Fruit fly (Drosophila melanogaster) whole organism: ENCODE measurements around the gene CG33107.
A peak's percentile ranks its signal among the peaks of the same experiment; 100 is the strongest.

Source experiments
- CG8478 ChIP-seq: fragments of >200 bp; optimal IDR thresholded peaks from 2 replicates; lab custom pipeline; 2018; ENCODE audit warnings: inconsistent platforms
- Dll ChIP-seq: fragments of >200 bp; optimal IDR thresholded peaks from 2 replicates; lab custom pipeline; 2017
- EcR ChIP-seq, 2 experiments: fragments of >200 bp; optimal IDR thresholded peaks; 2 replicates each; lab custom pipeline; 2017; ENCODE audit warnings: missing biosample characterization in 2 of 2, missing genetic modification characterization in 2 of 2, missing genetic modification reagents in 2 of 2
- pan ChIP-seq: fragments of >200 bp; optimal IDR thresholded peaks from 2 replicates; lab custom pipeline; 2017
- psq ChIP-seq: fragments of >200 bp; optimal IDR thresholded peaks from 2 replicates; lab custom pipeline; 2017
- usp ChIP-seq: fragments of >200 bp; optimal IDR thresholded peaks from 2 replicates; lab custom pipeline; 2017; ENCODE audit warnings: missing biosample characterization, missing genetic modification characterization, mixed read lengths

The CG33107 gene

dm6 chr3R:22616211-22616610 is 31.7 kb upstream of the CG33107 start, which contains the start of gene CG31161:
Gene CG31161 (plus strand): TSS chr3R:22616511.
- TF ChIP-seq CG8478 (lab: Kevin White, UChicago) = no peak
- TF ChIP-seq psq (lab: Kevin White, UChicago) = no peak
- no peak for TF ChIP-seq usp (GFP tag; lab: Kevin White, UChicago)
- no peak for TF ChIP-seq EcR (GFP tag; optimal IDR thresholded peaks at IDR 0.05; lab: Kevin White, UChicago)
- no peak for TF ChIP-seq pan

DNA sequence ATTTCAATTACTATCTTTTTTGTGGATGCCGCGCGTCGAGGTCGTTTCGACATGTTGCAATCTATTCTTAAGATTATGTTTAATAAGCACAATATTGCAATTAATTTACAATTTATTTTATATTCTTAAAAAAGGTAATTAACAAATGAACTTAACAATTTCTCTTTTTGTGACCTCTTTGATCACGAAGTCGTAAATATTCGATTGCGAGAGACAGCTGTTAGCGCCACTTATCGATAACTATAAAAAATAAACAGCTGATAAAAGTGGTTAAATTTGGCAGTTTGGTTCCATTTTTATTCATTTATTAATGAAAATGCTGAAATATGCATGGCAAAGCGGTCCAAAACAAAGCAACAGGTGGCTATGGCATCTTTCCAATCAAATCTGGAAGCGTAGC is 28.9 kb upstream of the CG33107 start, which contains the start of the genes CG31156 and mRRF2:
TSS of gene CG31156 (minus strand) at position 209 of the 400 bp plus-strand sequence.
TSS of gene mRRF2 (plus strand) at position 239 of the 400 bp plus-strand sequence.
- TF ChIP-seq psq (lab: Kevin White, UChicago) (no peak), Dll (no peak), CG8478 (lab: Kevin White, UChicago) (no peak)

- TF ChIP-seq EcR (GFP tag; optimal IDR thresholded peaks at IDR 0.05; lab: Kevin White, UChicago) (no peak), pan (no peak), psq (lab: Kevin White, UChicago) (no peak), CG8478 (lab: Kevin White, UChicago) (no peak), usp (GFP tag; lab: Kevin White, UChicago) (no peak), Dll (no peak)
These were observed 24.7 kb upstream of the CG33107 start, which contains the start of gene CG13843 for dm6 chr3R:22609185-22609584. Gene CG13843 (plus strand): TSS chr3R:22609485.

DNA sequence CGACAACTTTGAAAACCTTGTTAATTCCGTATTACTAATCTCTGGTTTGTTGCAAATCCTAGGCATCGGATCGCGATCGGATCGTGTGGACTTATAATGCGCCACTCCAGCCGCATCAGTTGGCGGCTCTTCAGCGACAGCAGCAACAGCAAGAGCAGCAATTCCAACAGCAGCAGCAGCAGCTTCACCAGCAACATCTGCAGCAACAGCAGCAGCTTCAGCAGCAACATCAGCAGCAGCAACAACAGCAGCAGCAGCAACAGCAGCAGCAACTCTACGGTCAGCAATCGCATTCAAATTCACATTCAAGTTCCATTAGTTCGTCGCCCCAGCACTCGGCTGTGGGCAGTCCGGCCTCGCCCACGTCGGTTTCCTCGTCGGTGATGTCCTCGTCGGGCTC is 18.3 kb upstream of the CG33107 start:
- no peak for TF ChIP-seq psq (lab: Kevin White, UChicago)
- TF ChIP-seq Dll = no peak
- TF ChIP-seq usp (GFP tag; lab: Kevin White, UChicago) = no peak
- TF ChIP-seq pan = no peak
- TF ChIP-seq EcR (GFP tag; optimal IDR thresholded peaks at IDR 0.05; lab: Kevin White, UChicago) = no peak
- TF ChIP-seq CG8478 (lab: Kevin White, UChicago) = no peak

DNA sequence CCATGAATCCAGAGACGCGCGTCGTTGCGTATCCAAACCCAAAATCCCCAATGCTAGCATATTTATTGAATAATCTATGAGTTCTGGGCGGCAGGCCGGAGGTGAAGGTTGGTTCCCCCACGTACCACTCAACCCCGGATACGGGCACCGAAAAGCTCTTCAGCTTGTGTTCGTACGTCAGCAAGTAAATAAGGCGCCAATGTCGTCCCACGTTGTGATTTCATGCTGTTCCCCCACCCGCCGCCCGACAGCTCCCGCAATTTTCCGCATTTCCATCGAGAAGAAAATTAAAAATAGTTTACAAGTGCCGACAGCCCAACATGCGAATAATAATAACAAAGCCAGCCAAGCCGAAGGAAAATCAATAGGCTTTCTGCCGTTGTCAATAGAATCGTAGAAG is 14.2 kb upstream of the CG33107 start:
- TF ChIP-seq usp (GFP tag; lab: Kevin White, UChicago) (no peak), psq (lab: Kevin White, UChicago) (no peak), Dll (no peak), EcR (GFP tag; optimal IDR thresholded peaks at IDR 0.05; lab: Kevin White, UChicago) (no peak), pan (no peak), CG8478 (lab: Kevin White, UChicago) (no peak)

- no peak for TF ChIP-seq psq (lab: Kevin White, UChicago)
- no peak for TF ChIP-seq CG8478 (lab: Kevin White, UChicago)
- no peak for TF ChIP-seq Dll
- no peak for TF ChIP-seq EcR (GFP tag; optimal IDR thresholded peaks at IDR 0.05; lab: Kevin White, UChicago)
- no peak for TF ChIP-seq usp (GFP tag; lab: Kevin White, UChicago)
- no peak for TF ChIP-seq pan
These were observed 12.9 kb upstream of the CG33107 start for dm6 chr3R:22597344-22597954.

dm6 chr3R:22596450-22596849 is 11.9 kb upstream of the CG33107 start:
- TF ChIP-seq pan = no peak
- TF ChIP-seq Dll = no peak
- TF ChIP-seq EcR (GFP tag; optimal IDR thresholded peaks at IDR 0.05; lab: Kevin White, UChicago) = no peak
- no peak for TF ChIP-seq psq (lab: Kevin White, UChicago)
- TF ChIP-seq CG8478 (lab: Kevin White, UChicago) = no peak
- TF ChIP-seq usp (GFP tag; lab: Kevin White, UChicago) = no peak

DNA sequence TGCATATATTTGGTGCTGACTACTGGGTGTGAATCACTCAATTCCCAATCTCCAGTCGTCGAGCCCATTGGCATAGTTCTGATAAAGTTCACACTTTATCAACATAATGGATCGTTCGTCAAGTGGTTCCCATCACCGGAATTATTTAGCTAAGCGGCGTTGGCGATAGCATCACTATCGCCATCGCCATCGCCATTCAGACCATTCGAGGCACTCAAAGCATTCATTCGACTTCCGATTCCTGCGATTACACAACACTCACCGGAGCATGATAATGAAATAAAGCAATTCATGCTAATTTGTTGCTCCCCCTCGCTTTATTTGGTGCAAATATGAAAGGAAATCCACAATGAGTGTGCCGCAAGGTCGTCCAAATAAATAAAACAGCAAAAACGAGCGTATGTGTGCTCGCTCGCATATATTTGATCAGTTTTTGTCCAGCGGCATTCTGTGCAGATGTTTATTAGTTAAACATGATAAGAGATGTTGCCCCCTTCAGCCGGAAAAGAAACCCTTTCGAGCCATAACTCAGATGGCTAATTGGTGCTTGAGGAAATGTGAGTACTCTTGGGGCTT is 10.9 kb upstream of the CG33107 start:
- TF ChIP-seq usp (GFP tag; lab: Kevin White, UChicago) (no peak), psq (lab: Kevin White, UChicago) (no peak), CG8478 (lab: Kevin White, UChicago) (no peak)

DNA sequence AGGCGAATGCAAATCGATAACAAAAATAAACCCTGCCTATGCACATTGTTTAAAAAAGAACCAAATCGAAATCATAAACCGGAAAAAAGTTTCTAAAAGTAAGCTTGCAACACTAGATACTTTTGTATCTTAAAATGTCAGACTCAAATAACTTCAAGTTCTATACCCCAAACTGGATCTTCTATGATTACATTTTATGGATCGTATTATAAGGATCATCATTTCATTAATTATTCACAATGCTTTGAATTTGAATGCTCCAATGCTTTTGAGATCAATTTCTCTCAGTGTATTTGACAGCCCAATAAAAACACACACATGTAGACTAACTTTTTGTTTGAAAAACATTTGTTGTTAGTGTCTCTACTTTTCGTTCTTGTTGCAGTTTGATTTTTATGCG is 9.7 kb upstream of the CG33107 start:
- TF ChIP-seq psq (lab: Kevin White, UChicago) (no peak), Dll (no peak), pan (no peak)

DNA sequence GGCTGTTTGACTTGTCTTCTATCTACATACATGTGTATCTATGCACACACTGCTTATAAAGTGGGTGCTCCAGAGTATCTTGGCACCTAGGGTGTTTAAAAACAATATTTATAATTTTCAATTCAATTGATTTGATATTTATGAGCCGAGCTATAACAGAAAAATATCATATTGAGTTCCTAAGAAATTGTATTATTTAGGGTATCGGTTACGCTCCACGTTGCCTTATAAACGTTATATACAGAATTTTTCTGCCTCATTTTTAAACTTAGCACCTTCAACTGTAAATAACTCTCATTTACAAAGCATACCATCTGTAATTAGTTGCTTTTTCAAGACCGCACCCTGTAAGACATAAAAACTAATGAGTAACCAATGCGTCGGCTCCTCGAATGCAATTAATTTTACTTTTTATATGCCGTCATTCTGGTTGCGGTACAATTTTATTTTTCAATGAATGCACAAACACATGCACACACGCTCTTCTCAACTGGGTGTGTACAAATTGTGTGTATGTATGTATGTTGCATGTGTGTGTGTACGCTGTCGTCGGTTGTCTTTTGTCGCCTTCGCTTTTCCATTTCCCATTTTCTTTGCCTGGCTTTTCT is 6.3 kb upstream of the CG33107 start:
- TF ChIP-seq pan = peak; percentile 80
- no peak for TF ChIP-seq EcR (GFP tag; optimal IDR thresholded peaks at IDR 0.05; lab: Kevin White, UChicago)
- no peak for TF ChIP-seq psq (lab: Kevin White, UChicago)

DNA sequence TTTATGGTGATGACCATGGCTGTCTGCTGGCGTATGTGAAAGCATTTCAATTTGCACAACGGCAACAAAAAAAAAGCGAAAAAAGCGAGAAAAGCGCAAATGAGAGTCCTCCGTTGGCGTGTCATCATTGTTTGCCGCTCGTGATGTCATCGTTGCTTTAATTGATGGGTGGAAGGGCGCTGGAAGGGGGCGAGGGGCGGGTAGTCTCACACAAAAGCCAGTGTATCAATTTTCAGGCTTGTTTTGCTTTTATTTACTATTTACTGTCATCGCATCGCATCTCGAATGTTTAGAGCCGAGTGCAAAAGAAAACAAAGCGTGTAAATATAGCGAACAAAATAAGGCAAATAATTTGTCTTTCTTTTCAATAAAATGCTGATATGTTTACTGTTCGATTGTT is 4.8 kb upstream of the CG33107 start:
- TF ChIP-seq Dll (no peak), usp (GFP tag; lab: Kevin White, UChicago) (no peak), EcR (GFP tag; optimal IDR thresholded peaks at IDR 0.05; lab: Kevin White, UChicago) (no peak), CG8478 (lab: Kevin White, UChicago) (no peak), psq (lab: Kevin White, UChicago) (no peak), pan (no peak)

DNA sequence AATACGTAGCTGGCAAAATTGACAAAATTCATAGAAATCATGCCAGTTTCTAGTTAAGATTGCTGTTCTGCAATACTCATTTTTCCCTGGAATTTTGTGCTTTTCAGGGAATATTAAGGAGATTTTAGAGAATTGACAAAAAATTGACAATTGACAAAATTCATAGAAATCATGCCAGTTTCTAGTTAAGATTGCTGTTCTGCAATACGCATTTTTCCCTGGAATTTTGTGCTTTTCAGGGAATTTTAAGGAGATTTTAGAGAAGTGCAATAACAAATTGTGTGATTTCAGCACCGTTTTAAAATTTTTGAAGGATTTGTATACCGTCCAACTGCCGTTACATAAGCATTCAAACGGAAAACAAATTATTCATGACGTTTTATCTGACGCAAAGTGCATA is 4.2 kb upstream of the CG33107 start:
- TF ChIP-seq EcR (GFP tag; optimal IDR thresholded peaks at IDR 0.05; lab: Kevin White, UChicago) (no peak), usp (GFP tag; lab: Kevin White, UChicago) (no peak)
